Worm (Caenorhabditis elegans) whole organism, early embryonic: ENCODE measurements around the gene dpy-1.

ENCODE experiments used
- ama-1 ChIP-seq: fragments of 150-350 bp; optimal IDR thresholded peaks from 2 replicates; lab custom pipeline; 2014
- flt-1 ChIP-seq: fragments of 200-800 bp; sonication (Bioruptor generic); IDR thresholded peaks from 2 replicates; pipeline ENCODE4 v1.3.6; 2022; ENCODE audit warnings: missing genetic modification characterization, missing compliant biosample characterization
- hmbx-1 ChIP-seq: sonication (generic microtip); optimal IDR thresholded peaks from 2 replicates; lab custom pipeline; 2016; ENCODE audit warnings: mild to moderate bottlenecking, missing genetic modification characterization, missing compliant biosample characterization
- hmg-4 ChIP-seq: fragments of 200-800 bp; sonication (Bioruptor generic); optimal IDR thresholded peaks from 2 replicates; lab custom pipeline; 2018; ENCODE audit warnings: mild to moderate bottlenecking, missing genetic modification characterization, missing compliant biosample characterization
- tra-4 ChIP-seq: sonication (generic microtip); optimal IDR thresholded peaks from 2 replicates; lab custom pipeline; 2017; ENCODE audit warnings: missing genetic modification characterization, missing compliant biosample characterization

DNA sequence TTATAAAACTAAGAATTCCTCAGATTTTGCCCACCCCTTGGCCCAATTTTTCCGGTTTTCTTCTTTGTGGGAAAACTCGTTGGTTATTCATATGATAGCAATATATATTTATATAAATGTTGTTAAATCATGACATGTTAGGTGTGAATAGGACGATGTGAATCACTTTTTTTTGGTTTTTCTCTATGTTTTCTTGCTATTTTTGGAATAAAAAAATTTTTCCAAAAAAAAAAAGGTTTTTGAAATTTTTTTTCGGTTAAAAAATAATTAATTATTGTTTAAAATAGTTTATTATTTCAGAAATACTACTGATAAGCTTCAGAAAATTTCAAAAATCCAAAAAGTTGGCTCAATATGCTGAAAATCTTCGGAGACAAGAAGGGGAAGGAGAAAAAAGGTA lies 44.6 kb upstream of the dpy-1 start, which contains the start of gene Y48G9A.9:
- TF ChIP-seq tra-4, result no peak
- no peak for TF ChIP-seq hmbx-1 (tag; lab: Kevin White, UChicago)
- no peak for TF ChIP-seq flt-1
- TF ChIP-seq hmg-4 (GFP tag; lab: Kevin White, UChicago), result no peak
- TF ChIP-seq ama-1, result no peak
